Fruit fly (Drosophila melanogaster) whole organism, embryonic: ENCODE data around the gene CG31174.

ENCODE experiments used
- Asciz ChIP-seq: fragments of 200-800 bp; sonication (Bioruptor generic); optimal IDR thresholded peaks from 2 replicates; lab custom pipeline; 2017; ENCODE audit warnings: missing biosample characterization, mild to moderate bottlenecking, missing genetic modification characterization, missing genetic modification reagents
- CG10321 ChIP-seq: fragments of 200-800 bp; sonication (Bioruptor generic); IDR thresholded peaks from 2 replicates; pipeline ENCODE4 v1.3.6; 2022; ENCODE audit warnings: missing biosample characterization, missing genetic modification characterization
- CG10366 ChIP-seq: fragments of 200-800 bp; sonication (Bioruptor generic); IDR thresholded peaks from 2 replicates; pipeline ENCODE4 v1.3.6; 2022; ENCODE audit warnings: missing biosample characterization, missing genetic modification characterization
- CG12155 ChIP-seq: fragments of 200-800 bp; sonication (Bioruptor generic); optimal IDR thresholded peaks from 3 replicates; lab custom pipeline; 2016; ENCODE audit warnings: missing biosample characterization, missing genetic modification characterization
- CG12744 ChIP-seq: fragments of 200-800 bp; sonication (Bioruptor generic); optimal IDR thresholded peaks from 2 replicates; lab custom pipeline; 2016; ENCODE audit warnings: missing biosample characterization, missing genetic modification characterization
- CG1602 ChIP-seq: fragments of 200-800 bp; sonication (Bioruptor generic); optimal IDR thresholded peaks from 3 replicates; lab custom pipeline; 2016; ENCODE audit warnings: missing biosample characterization, missing genetic modification characterization
- CG18011 ChIP-seq: fragments of 200-800 bp; sonication (Bioruptor generic); optimal IDR thresholded peaks from 2 replicates; lab custom pipeline; 2017; ENCODE audit warnings: missing biosample characterization, missing genetic modification characterization, mild to moderate bottlenecking, moderate library complexity, missing genotype
- CG18262 ChIP-seq: fragments of 200-800 bp; optimal IDR thresholded peaks from 3 replicates; lab custom pipeline; 2019; ENCODE audit warnings: missing biosample characterization, mild to moderate bottlenecking, missing genetic modification characterization, moderate library complexity
- CG2120 ChIP-seq: fragments of 200-800 bp; sonication (Bioruptor generic); optimal IDR thresholded peaks from 3 replicates; lab custom pipeline; 2016; ENCODE audit warnings: missing biosample characterization, missing genetic modification characterization
- CG2875 ChIP-seq: fragments of 200-800 bp; sonication (Bioruptor generic); optimal IDR thresholded peaks from 2 replicates; lab custom pipeline; 2017; ENCODE audit warnings: missing biosample characterization, mild to moderate bottlenecking, missing genetic modification characterization, missing genetic modification reagents
- CG31224 ChIP-seq: fragments of 200-800 bp; sonication (Bioruptor generic); IDR thresholded peaks from 2 replicates; pipeline ENCODE4 v1.3.6; 2022; ENCODE audit warnings: missing biosample characterization, missing genetic modification characterization
- CG3281 ChIP-seq: fragments of 200-800 bp; sonication (Bioruptor generic); optimal IDR thresholded peaks from 3 replicates; lab custom pipeline; 2017; ENCODE audit warnings: missing biosample characterization, mild to moderate bottlenecking, missing genetic modification characterization
- CG34224 ChIP-seq: fragments of 200-800 bp; sonication (Bioruptor generic); IDR thresholded peaks from 3 replicates; pipeline ENCODE4 v1.3.6; 2022; ENCODE audit warnings: missing biosample characterization, missing genetic modification characterization; ENCODE audit not compliant: partially characterized antibody
- CG4404 ChIP-seq: fragments of 200-800 bp; sonication (Bioruptor generic); IDR thresholded peaks from 2 replicates; pipeline ENCODE4 v1.3.6; 2022; ENCODE audit warnings: missing biosample characterization, missing genetic modification characterization
- CG6175 ChIP-seq: fragments of 200-800 bp; sonication (Bioruptor generic); IDR thresholded peaks from 3 replicates; pipeline ENCODE4 v1.3.6; 2022; ENCODE audit warnings: missing biosample characterization, missing genetic modification characterization
- CG6791 ChIP-seq: fragments of 200-800 bp; sonication (Bioruptor generic); IDR thresholded peaks from 3 replicates; pipeline ENCODE4 v1.3.6; 2022; ENCODE audit warnings: missing biosample characterization, missing genetic modification characterization; ENCODE audit not compliant: partially characterized antibody
- CG8281 ChIP-seq: fragments of 200-800 bp; sonication (Bioruptor generic); optimal IDR thresholded peaks from 2 replicates; lab custom pipeline; 2018; ENCODE audit warnings: missing biosample characterization, mild to moderate bottlenecking, missing genetic modification characterization, moderate library complexity
- CG8290 ChIP-seq, 3 experiments: fragments of 200-800 bp; sonication (Bioruptor generic); optimal IDR thresholded peaks; 2 replicates each; lab custom pipeline; 2016 to 2019; ENCODE audit warnings: missing biosample characterization in 3 of 3, missing genetic modification characterization in 3 of 3, mild to moderate bottlenecking in 2 of 3, moderate library complexity in 1 of 3
- CG9797 ChIP-seq: fragments of 200-800 bp; sonication (Bioruptor generic); optimal IDR thresholded peaks from 3 replicates; lab custom pipeline; 2018; ENCODE audit warnings: missing biosample characterization, mild to moderate bottlenecking, missing genetic modification characterization
- CG9817 ChIP-seq: fragments of 200-800 bp; sonication (Bioruptor generic); optimal IDR thresholded peaks from 2 replicates; lab custom pipeline; 2018; ENCODE audit warnings: missing biosample characterization, mild to moderate bottlenecking, missing genetic modification characterization, moderate library complexity
- Doc2 ChIP-seq: fragments of 200-800 bp; sonication (Bioruptor generic); IDR thresholded peaks from 2 replicates; pipeline ENCODE4 v1.3.6; 2022; ENCODE audit warnings: missing biosample characterization, missing genetic modification characterization
- Doc3 ChIP-seq: fragments of 200-800 bp; sonication (Bioruptor generic); IDR thresholded peaks from 3 replicates; pipeline ENCODE4 v1.3.6; 2022; ENCODE audit warnings: missing biosample characterization, missing genetic modification characterization; ENCODE audit not compliant: partially characterized antibody
- HLH4C ChIP-seq: fragments of 200-800 bp; sonication (Bioruptor generic); IDR thresholded peaks from 3 replicates; pipeline ENCODE4 v1.3.6; 2022; ENCODE audit warnings: missing biosample characterization, missing genetic modification characterization; ENCODE audit not compliant: partially characterized antibody
- NFAT ChIP-seq: fragments of 200-800 bp; sonication (Bioruptor generic); IDR thresholded peaks from 2 replicates; pipeline ENCODE4 v1.3.6; 2022; ENCODE audit warnings: missing biosample characterization, missing genetic modification characterization
- PHDP ChIP-seq: fragments of 200-800 bp; sonication (Bioruptor generic); optimal IDR thresholded peaks from 3 replicates; lab custom pipeline; 2018; ENCODE audit warnings: missing biosample characterization, mild to moderate bottlenecking, missing genetic modification characterization, moderate library complexity
- Poxn ChIP-seq: fragments of 200-800 bp; sonication (Bioruptor generic); IDR thresholded peaks from 2 replicates; pipeline ENCODE4 v1.3.6; 2022; ENCODE audit warnings: missing biosample characterization, missing genetic modification characterization
- Sin3A ChIP-seq: fragments of >200 bp; optimal IDR thresholded peaks from 2 replicates; lab custom pipeline; 2018
- Sox100B ChIP-seq: fragments of 200-800 bp; sonication (Bioruptor generic); optimal IDR thresholded peaks from 3 replicates; lab custom pipeline; 2018; ENCODE audit warnings: missing biosample characterization, mild to moderate bottlenecking, missing genetic modification characterization
- Ssrp ChIP-seq: fragments of 200-800 bp; sonication (Bioruptor generic); optimal IDR thresholded peaks from 2 replicates; lab custom pipeline; 2018; ENCODE audit warnings: missing biosample characterization, mild to moderate bottlenecking, missing genetic modification characterization, moderate library complexity
- bigmax ChIP-seq: fragments of 200-800 bp; sonication (Bioruptor generic); optimal IDR thresholded peaks from 2 replicates; lab custom pipeline; 2018; ENCODE audit warnings: missing biosample characterization, mild to moderate bottlenecking, missing genetic modification characterization
- corto ChIP-seq: fragments of 200-800 bp; sonication (Bioruptor generic); optimal IDR thresholded peaks from 2 replicates; lab custom pipeline; 2016; ENCODE audit warnings: missing biosample characterization, mild to moderate bottlenecking, missing genetic modification characterization, moderate library complexity
- eve ChIP-seq, 2 experiments: fragments of >200 bp; optimal IDR thresholded peaks; 2 replicates each; lab custom pipeline; 2017; ENCODE audit warnings: missing biosample characterization in 2 of 2, missing genetic modification characterization in 2 of 2
- ftz-f1 ChIP-seq: fragments of 200-800 bp; sonication (Bioruptor generic); optimal IDR thresholded peaks from 2 replicates; lab custom pipeline; 2016; ENCODE audit warnings: missing biosample characterization, missing genetic modification characterization
- gt ChIP-seq: fragments of 200-800 bp; sonication (Bioruptor generic); IDR thresholded peaks from 2 replicates; pipeline ENCODE4 v1.3.6; 2022; ENCODE audit warnings: missing biosample characterization, missing genetic modification characterization
- lab ChIP-seq: fragments of 200-800 bp; sonication (Bioruptor generic); optimal IDR thresholded peaks from 3 replicates; lab custom pipeline; 2017; ENCODE audit warnings: missing biosample characterization, missing genetic modification characterization, mild to moderate bottlenecking, moderate library complexity, missing genetic modification reagents
- mam ChIP-seq: fragments of 200-800 bp; sonication (Bioruptor generic); optimal IDR thresholded peaks from 3 replicates; lab custom pipeline; 2016; ENCODE audit warnings: missing biosample characterization, missing genetic modification characterization
- nau ChIP-seq: fragments of 200-800 bp; sonication (Bioruptor generic); optimal IDR thresholded peaks from 3 replicates; lab custom pipeline; 2017; ENCODE audit warnings: missing biosample characterization, mild to moderate bottlenecking, missing genetic modification characterization, missing genetic modification reagents
- onecut ChIP-seq: fragments of 200-800 bp; sonication (Bioruptor generic); IDR thresholded peaks from 2 replicates; pipeline ENCODE4 v1.3.6; 2022; ENCODE audit warnings: missing biosample characterization, missing genetic modification characterization
- org-1 ChIP-seq: fragments of 200-800 bp; sonication (Bioruptor generic); optimal IDR thresholded peaks from 2 replicates; lab custom pipeline; 2017; ENCODE audit warnings: missing biosample characterization, missing genetic modification characterization
- pan ChIP-seq, 4 experiments: fragments of >200 bp in 3 of 4; fragments of 200-800 bp in 1 of 4; sonication (Bioruptor generic) in 1 of 4; optimal IDR thresholded peaks in 3 of 4; IDR thresholded peaks in 1 of 4; 2 replicates each; pipeline versions ENCODE4 v1.3.6 to Lab custom; 2017 to 2022; ENCODE audit warnings: missing biosample characterization in 2 of 4, missing genetic modification characterization in 2 of 4, mixed read lengths in 1 of 4
- repo ChIP-seq: fragments of 200-800 bp; sonication (Bioruptor generic); optimal IDR thresholded peaks from 2 replicates; lab custom pipeline; 2016; ENCODE audit warnings: missing biosample characterization, missing genetic modification characterization
- salm ChIP-seq: fragments of 200-800 bp; sonication (Bioruptor generic); optimal IDR thresholded peaks from 2 replicates; lab custom pipeline; 2018; ENCODE audit warnings: missing biosample characterization, mild to moderate bottlenecking, missing genetic modification characterization
- sima ChIP-seq: fragments of 200-800 bp; sonication (Bioruptor generic); optimal IDR thresholded peaks from 2 replicates; lab custom pipeline; 2016; ENCODE audit warnings: missing biosample characterization, missing genetic modification characterization
- slbo ChIP-seq: fragments of 200-800 bp; sonication (Bioruptor generic); IDR thresholded peaks from 2 replicates; pipeline ENCODE4 v1.3.6; 2022; ENCODE audit warnings: missing biosample characterization, missing genetic modification characterization
- slou ChIP-seq: fragments of 200-800 bp; sonication (Bioruptor generic); optimal IDR thresholded peaks from 3 replicates; lab custom pipeline; 2016; ENCODE audit warnings: missing biosample characterization, missing genetic modification characterization
- slp2 ChIP-seq: fragments of 200-800 bp; sonication (Bioruptor generic); optimal IDR thresholded peaks from 2 replicates; lab custom pipeline; 2016; ENCODE audit warnings: missing biosample characterization, missing genetic modification characterization
- sqz ChIP-seq: fragments of 200-800 bp; sonication (Bioruptor generic); optimal IDR thresholded peaks from 3 replicates; lab custom pipeline; 2018; ENCODE audit warnings: missing biosample characterization, mild to moderate bottlenecking, missing genetic modification characterization
- tin ChIP-seq: fragments of 200-800 bp; sonication (Bioruptor generic); optimal IDR thresholded peaks from 3 replicates; lab custom pipeline; 2016; ENCODE audit warnings: missing biosample characterization, missing genetic modification characterization
- tio ChIP-seq: fragments of 200-800 bp; sonication (Bioruptor generic); optimal IDR thresholded peaks from 2 replicates; lab custom pipeline; 2017; ENCODE audit warnings: missing biosample characterization, missing genetic modification characterization, inconsistent platforms
- tup ChIP-seq: fragments of 200-800 bp; sonication (Bioruptor generic); optimal IDR thresholded peaks from 2 replicates; lab custom pipeline; 2016; ENCODE audit warnings: missing biosample characterization, mild to moderate bottlenecking, missing genetic modification characterization, moderate library complexity
- zfh2 ChIP-seq: fragments of 200-800 bp; sonication (Bioruptor generic); optimal IDR thresholded peaks from 2 replicates; lab custom pipeline; 2016; ENCODE audit warnings: missing biosample characterization, missing genetic modification characterization

Gene CG31174

dm6 chr3R:21859509-21859908, 9.8 kb downstream of the CG31174 start (continued):
- TF ChIP-seq tup (GFP tag; lab: Kevin White, UChicago) = no peak
- no peak for TF ChIP-seq HLH4C
- peak; percentile 16 for TF ChIP-seq CG2875 (GFP tag; lab: Kevin White, UChicago)
- TF ChIP-seq org-1 (GFP tag; lab: Kevin White, UChicago) = peak; percentile 2
- peak; percentile 93 for TF ChIP-seq corto (GFP tag; lab: Kevin White, UChicago)
- no peak for TF ChIP-seq Doc3 (GFP tag; lab: Robert Waterston, UW)
- no peak for TF ChIP-seq ftz-f1 (GFP tag; lab: Kevin White, UChicago)
- TF ChIP-seq CG8290 (GFP tag; optimal IDR thresholded peaks at IDR 0.05; lab: Kevin White, UChicago) = no peak
- TF ChIP-seq CG8290 (tag; optimal IDR thresholded peaks at IDR 0.05; lab: Kevin White, UChicago) = no peak
- no peak for TF ChIP-seq Poxn (GFP tag; lab: Robert Waterston, UW)
- no peak for TF ChIP-seq slbo (GFP tag; lab: Robert Waterston, UW)
- TF ChIP-seq CG12155 = no peak
- no peak for TF ChIP-seq nau (GFP tag; lab: Kevin White, UChicago)
- TF ChIP-seq CG2120 = no peak
- no peak for TF ChIP-seq sima
- TF ChIP-seq CG10366 (GFP tag; lab: Robert Waterston, UW) = no peak
- no peak for TF ChIP-seq CG18011 (GFP tag; lab: Kevin White, UChicago)
- no peak for TF ChIP-seq Doc2 (GFP tag; lab: Robert Waterston, UW)
- TF ChIP-seq NFAT (GFP tag; lab: Robert Waterston, UW) = no peak
- TF ChIP-seq Ssrp = peak; percentile 63
- no peak for TF ChIP-seq CG3281 (GFP tag; lab: Kevin White, UChicago)
- TF ChIP-seq zfh2 (GFP tag; lab: Kevin White, UChicago) = no peak
- no peak for TF ChIP-seq CG12744 (GFP tag; lab: Kevin White, UChicago)
- TF ChIP-seq tio (GFP tag; lab: Kevin White, UChicago) = peak; percentile 54
- peak; percentile 16 for TF ChIP-seq CG9817 (tag; lab: Kevin White, UChicago)
- TF ChIP-seq CG18262 (tag; lab: Kevin White, UChicago) = peak; percentile 80
- no peak for TF ChIP-seq CG10321
- TF ChIP-seq tin (GFP tag; lab: Kevin White, UChicago) = peak; percentile 51
- no peak for TF ChIP-seq salm
- TF ChIP-seq CG6175 = no peak
- peak; percentile 22 for TF ChIP-seq sqz (GFP tag; lab: Kevin White, UChicago)
- TF ChIP-seq mam (GFP tag; lab: Kevin White, UChicago) = no peak
- TF ChIP-seq bigmax (GFP tag; lab: Kevin White, UChicago) = no peak
- TF ChIP-seq CG9797 (GFP tag; lab: Kevin White, UChicago) = no peak
- TF ChIP-seq CG6791 (GFP tag; lab: Robert Waterston, UW) = no peak
- peak; percentile 62 for TF ChIP-seq PHDP (tag; lab: Kevin White, UChicago)
- TF ChIP-seq pan (optimal IDR thresholded peaks at IDR 0.05; lab: Kevin White, UChicago) = no peak
- no peak for TF ChIP-seq pan (GFP tag; optimal IDR thresholded peaks at IDR 0.05 in 1 of 2, IDR thresholded peaks at IDR 0.05 in 1 of 2)
- no peak for TF ChIP-seq gt
- peak; percentile 50 for TF ChIP-seq CG4404 (GFP tag; lab: Robert Waterston, UW)
- no peak for TF ChIP-seq Sin3A (lab: Kevin White, UChicago)
- TF ChIP-seq CG8281 (tag; lab: Kevin White, UChicago) = no peak
- TF ChIP-seq repo = no peak
- TF ChIP-seq CG34224 (GFP tag; lab: Robert Waterston, UW) = no peak
- peak; percentile 46 for TF ChIP-seq Asciz (GFP tag; lab: Kevin White, UChicago)
- no peak for TF ChIP-seq slp2
- TF ChIP-seq slou (GFP tag; lab: Kevin White, UChicago) = no peak
- peak; percentile 38 for TF ChIP-seq Sox100B (GFP tag; lab: Kevin White, UChicago)
- no peak for TF ChIP-seq CG31224
- peak; percentile 33 for TF ChIP-seq onecut (GFP tag; lab: Robert Waterston, UW)
- TF ChIP-seq CG1602 = peak; percentile 32
- peak in 1 of 2 experiments; percentile 70 for TF ChIP-seq eve (GFP tag; optimal IDR thresholded peaks at IDR 0.05; lab: Kevin White, UChicago)
- no peak for TF ChIP-seq lab (GFP tag; lab: Kevin White, UChicago)
